Fruit fly (Drosophila melanogaster) whole organism, embryonic: Measurements from ENCODE around the gene CRAT.
A peak's percentile ranks its signal among the peaks of the same experiment; 100 is the strongest.

Experiments
- Antp ChIP-seq: fragments of 200-800 bp; sonication (Bioruptor generic); optimal IDR thresholded peaks from 3 replicates; lab custom pipeline; 2016; ENCODE audit warnings: missing biosample characterization, missing genetic modification characterization
- Awh ChIP-seq: fragments of 200-800 bp; sonication (Bioruptor generic); IDR thresholded peaks from 2 replicates; pipeline ENCODE4, ENCODE4 v1.3.6; 2022; ENCODE audit warnings: missing biosample characterization, missing genetic modification characterization
- BEAF-32 ChIP-seq: fragments of 200-800 bp; sonication (Bioruptor generic); optimal IDR thresholded peaks from 3 replicates; lab custom pipeline; 2017; ENCODE audit warnings: missing biosample characterization, missing genetic modification characterization, mild to moderate bottlenecking, moderate library complexity, missing genetic modification reagents
- Blimp-1 ChIP-seq: fragments of 200-800 bp; sonication (Bioruptor generic); optimal IDR thresholded peaks from 3 replicates; lab custom pipeline; 2018; ENCODE audit warnings: missing biosample characterization, missing genetic modification characterization, mild to moderate bottlenecking, moderate library complexity, missing genetic modification reagents
- CG12071 ChIP-seq: fragments of 200-800 bp; sonication (Bioruptor generic); optimal IDR thresholded peaks from 3 replicates; lab custom pipeline; 2018; ENCODE audit warnings: missing biosample characterization, mild to moderate bottlenecking, missing genetic modification characterization
- CG12236 ChIP-seq: fragments of 200-800 bp; sonication (Bioruptor generic); optimal IDR thresholded peaks from 2 replicates; lab custom pipeline; 2016; ENCODE audit warnings: missing biosample characterization, missing genetic modification characterization
- CG1233 ChIP-seq: fragments of 200-800 bp; sonication (Bioruptor generic); optimal IDR thresholded peaks from 4 replicates; lab custom pipeline; 2018; ENCODE audit warnings: missing biosample characterization, mild to moderate bottlenecking, missing genetic modification characterization
- CG12769 ChIP-seq: fragments of 200-800 bp; sonication (Bioruptor generic); optimal IDR thresholded peaks from 2 replicates; lab custom pipeline; 2019; ENCODE audit warnings: missing biosample characterization, mild to moderate bottlenecking, missing genetic modification characterization, moderate library complexity
- CG13123 ChIP-seq: fragments of 200-800 bp; sonication (Bioruptor generic); optimal IDR thresholded peaks from 2 replicates; lab custom pipeline; 2016; ENCODE audit warnings: missing biosample characterization, missing genetic modification characterization
- CG13287 ChIP-seq: fragments of 200-800 bp; sonication (Bioruptor generic); IDR thresholded peaks from 2 replicates; pipeline ENCODE4 v1.3.6; 2022; ENCODE audit warnings: missing biosample characterization, missing genetic modification characterization; ENCODE audit not compliant: partially characterized antibody
- CG13775 ChIP-seq: fragments of 200-800 bp; sonication (Bioruptor generic); optimal IDR thresholded peaks from 3 replicates; lab custom pipeline; 2017; ENCODE audit warnings: missing biosample characterization, mild to moderate bottlenecking, missing genetic modification characterization
- CG1529 ChIP-seq: fragments of 200-800 bp; sonication (Bioruptor generic); optimal IDR thresholded peaks from 3 replicates; lab custom pipeline; 2018; ENCODE audit warnings: missing biosample characterization, missing genetic modification characterization
- CG17385 ChIP-seq: fragments of 200-800 bp; sonication (Bioruptor generic); optimal IDR thresholded peaks from 3 replicates; lab custom pipeline; 2018; ENCODE audit warnings: missing biosample characterization, mild to moderate bottlenecking, missing genetic modification characterization
- CG17912 ChIP-seq: fragments of 200-800 bp; sonication (Bioruptor generic); optimal IDR thresholded peaks from 2 replicates; lab custom pipeline; 2018; ENCODE audit warnings: missing biosample characterization, mild to moderate bottlenecking, missing genetic modification characterization
- CG3838 ChIP-seq: fragments of 200-800 bp; sonication (Bioruptor generic); optimal IDR thresholded peaks from 3 replicates; lab custom pipeline; 2016; ENCODE audit warnings: missing biosample characterization, missing genetic modification characterization
- CG3847 ChIP-seq: fragments of 200-800 bp; sonication (Bioruptor generic); IDR thresholded peaks from 2 replicates; pipeline ENCODE4 v1.3.6; 2022; ENCODE audit warnings: missing biosample characterization, missing genetic modification characterization
- CG6175 ChIP-seq: fragments of 200-800 bp; sonication (Bioruptor generic); IDR thresholded peaks from 3 replicates; pipeline ENCODE4 v1.3.6; 2022; ENCODE audit warnings: missing biosample characterization, missing genetic modification characterization
- CG6254 ChIP-seq: fragments of 200-800 bp; sonication (Bioruptor generic); optimal IDR thresholded peaks from 3 replicates; lab custom pipeline; 2017; ENCODE audit warnings: mild to moderate bottlenecking, missing biosample characterization, missing genetic modification reagents, missing genetic modification characterization
- CG7271 ChIP-seq: fragments of 200-800 bp; sonication (Bioruptor generic); optimal IDR thresholded peaks from 2 replicates; lab custom pipeline; 2018; ENCODE audit warnings: missing biosample characterization, mild to moderate bottlenecking, missing genetic modification characterization, moderate library complexity
- CG7357 ChIP-seq: fragments of 200-800 bp; sonication (Bioruptor generic); IDR thresholded peaks from 3 replicates; pipeline ENCODE4 v1.3.6; 2022; ENCODE audit warnings: missing biosample characterization, missing genetic modification characterization
- CG7963 ChIP-seq: fragments of 200-800 bp; sonication (Bioruptor generic); IDR thresholded peaks from 3 replicates; pipeline ENCODE4 v1.3.6; 2022; ENCODE audit warnings: missing biosample characterization, missing genetic modification characterization; ENCODE audit not compliant: partially characterized antibody
- CG8478 ChIP-seq: fragments of >200 bp; optimal IDR thresholded peaks from 2 replicates; lab custom pipeline; 2018
- Camta ChIP-seq: fragments of 200-800 bp; sonication (Bioruptor generic); optimal IDR thresholded peaks from 2 replicates; lab custom pipeline; 2016; ENCODE audit warnings: missing biosample characterization, missing genetic modification characterization
- CoRest ChIP-seq: fragments of 200-800 bp; sonication (Bioruptor generic); optimal IDR thresholded peaks from 3 replicates; lab custom pipeline; 2018; ENCODE audit warnings: missing biosample characterization, mild to moderate bottlenecking, missing genetic modification characterization, moderate library complexity
- Dref ChIP-seq: fragments of 200-800 bp; sonication (Bioruptor generic); IDR thresholded peaks from 2 replicates; pipeline ENCODE4 v1.3.6; 2022; ENCODE audit warnings: missing biosample characterization, missing genetic modification characterization
- HmgZ ChIP-seq: fragments of 200-800 bp; sonication (Bioruptor generic); optimal IDR thresholded peaks from 2 replicates; lab custom pipeline; 2018; ENCODE audit warnings: missing biosample characterization, mild to moderate bottlenecking, missing genetic modification characterization
- Max ChIP-seq: fragments of 200-800 bp; sonication (Bioruptor generic); optimal IDR thresholded peaks from 2 replicates; lab custom pipeline; 2016; ENCODE audit warnings: missing biosample characterization, mild to moderate bottlenecking, missing genetic modification characterization
- Optix ChIP-seq: fragments of 200-800 bp; sonication (Bioruptor generic); IDR thresholded peaks from 3 replicates; pipeline ENCODE4 v1.3.6; 2022; ENCODE audit warnings: missing biosample characterization, missing genetic modification characterization
- Sry-β ChIP-seq: fragments of 200-800 bp; sonication (Bioruptor generic); optimal IDR thresholded peaks from 2 replicates; lab custom pipeline; 2018; ENCODE audit warnings: missing biosample characterization, mild to moderate bottlenecking, missing genetic modification characterization, moderate library complexity
- Usf ChIP-seq: fragments of 200-800 bp; sonication (Bioruptor generic); optimal IDR thresholded peaks from 2 replicates; lab custom pipeline; 2017; ENCODE audit warnings: missing genotype, missing biosample characterization, missing genetic modification characterization
- aop ChIP-seq: fragments of 200-800 bp; sonication (Bioruptor generic); IDR thresholded peaks from 2 replicates; pipeline ENCODE4 v1.3.6; 2022; ENCODE audit warnings: missing biosample characterization, missing genetic modification characterization
- bcd ChIP-seq: fragments of 200-800 bp; sonication (Bioruptor generic); optimal IDR thresholded peaks from 2 replicates; lab custom pipeline; 2017; ENCODE audit warnings: missing biosample characterization, mild to moderate bottlenecking, missing genetic modification characterization
- btn ChIP-seq: fragments of 200-800 bp; sonication (Bioruptor generic); optimal IDR thresholded peaks from 2 replicates; lab custom pipeline; 2016; ENCODE audit warnings: missing biosample characterization, missing genetic modification characterization
- danr ChIP-seq: fragments of 200-800 bp; sonication (Bioruptor generic); IDR thresholded peaks from 2 replicates; pipeline ENCODE4 v1.3.6; 2022; ENCODE audit warnings: missing biosample characterization, missing genetic modification characterization
- disco-r ChIP-seq: fragments of 200-800 bp; sonication (Bioruptor generic); optimal IDR thresholded peaks from 2 replicates; lab custom pipeline; 2016; ENCODE audit warnings: missing biosample characterization, missing genetic modification characterization
- fd102C ChIP-seq: fragments of 200-800 bp; sonication (Bioruptor generic); optimal IDR thresholded peaks from 2 replicates; lab custom pipeline; 2018; ENCODE audit warnings: missing biosample characterization, mild to moderate bottlenecking, missing genetic modification characterization, moderate library complexity
- ftz-f1 ChIP-seq: fragments of 200-800 bp; sonication (Bioruptor generic); optimal IDR thresholded peaks from 2 replicates; lab custom pipeline; 2016; ENCODE audit warnings: missing biosample characterization, missing genetic modification characterization
- gcm ChIP-seq: fragments of 200-800 bp; sonication (Bioruptor generic); optimal IDR thresholded peaks from 2 replicates; lab custom pipeline; 2019; ENCODE audit warnings: missing biosample characterization, mild to moderate bottlenecking, missing genetic modification characterization, moderate library complexity
- hkb ChIP-seq, 2 experiments: fragments of 200-800 bp in 1 of 2; fragments of >200 bp in 1 of 2; sonication (Bioruptor generic) in 1 of 2; IDR thresholded peaks in 1 of 2; optimal IDR thresholded peaks in 1 of 2; 2 replicates each; pipeline versions ENCODE4 v1.3.6 to Lab custom; 2017 to 2022; ENCODE audit warnings: missing biosample characterization in 1 of 2, missing genetic modification characterization in 1 of 2
- ind ChIP-seq: fragments of 200-800 bp; sonication (Bioruptor generic); optimal IDR thresholded peaks from 3 replicates; lab custom pipeline; 2016; ENCODE audit warnings: missing biosample characterization, missing genetic modification characterization
- lbe ChIP-seq: fragments of 200-800 bp; sonication (Bioruptor generic); optimal IDR thresholded peaks from 2 replicates; lab custom pipeline; 2016; ENCODE audit warnings: missing biosample characterization, mild to moderate bottlenecking, missing genetic modification characterization
- lov ChIP-seq, 2 experiments: fragments of 200-800 bp in 1 of 2; fragments of >200 bp in 1 of 2; sonication (Bioruptor generic) in 1 of 2; IDR thresholded peaks in 1 of 2; optimal IDR thresholded peaks in 1 of 2; 2 replicates in 1 of 2; 3 replicates in 1 of 2; pipeline versions ENCODE4 v1.3.6 to Lab custom; 2017 to 2022; ENCODE audit warnings: missing biosample characterization in 1 of 2, missing genetic modification characterization in 1 of 2
- luna ChIP-seq: fragments of 200-800 bp; sonication (Bioruptor generic); optimal IDR thresholded peaks from 2 replicates; lab custom pipeline; 2016; ENCODE audit warnings: missing biosample characterization, missing genetic modification characterization
- org-1 ChIP-seq: fragments of 200-800 bp; sonication (Bioruptor generic); optimal IDR thresholded peaks from 2 replicates; lab custom pipeline; 2017; ENCODE audit warnings: missing biosample characterization, missing genetic modification characterization
- pum ChIP-seq: fragments of 200-800 bp; sonication (Bioruptor generic); optimal IDR thresholded peaks from 2 replicates; lab custom pipeline; 2016; ENCODE audit warnings: missing biosample characterization, missing genetic modification characterization
- ranshi ChIP-seq: fragments of 200-800 bp; sonication (Bioruptor generic); IDR thresholded peaks from 2 replicates; pipeline ENCODE4 v1.3.6; 2022; ENCODE audit warnings: missing biosample characterization, missing genetic modification characterization
- ro ChIP-seq: fragments of 200-800 bp; sonication (Bioruptor generic); IDR thresholded peaks from 2 replicates; pipeline ENCODE4 v1.3.6; 2022; ENCODE audit warnings: missing biosample characterization, missing genetic modification characterization
- ssp ChIP-seq: fragments of 200-800 bp; sonication (Bioruptor generic); IDR thresholded peaks from 2 replicates; pipeline ENCODE4 v1.3.6; 2022; ENCODE audit warnings: missing biosample characterization, missing genetic modification characterization
- vvl ChIP-seq: fragments of 200-800 bp; sonication (Bioruptor generic); IDR thresholded peaks from 2 replicates; pipeline ENCODE4 v1.3.6; 2022; ENCODE audit warnings: missing biosample characterization, missing genetic modification characterization

CRAT gene

DNA sequence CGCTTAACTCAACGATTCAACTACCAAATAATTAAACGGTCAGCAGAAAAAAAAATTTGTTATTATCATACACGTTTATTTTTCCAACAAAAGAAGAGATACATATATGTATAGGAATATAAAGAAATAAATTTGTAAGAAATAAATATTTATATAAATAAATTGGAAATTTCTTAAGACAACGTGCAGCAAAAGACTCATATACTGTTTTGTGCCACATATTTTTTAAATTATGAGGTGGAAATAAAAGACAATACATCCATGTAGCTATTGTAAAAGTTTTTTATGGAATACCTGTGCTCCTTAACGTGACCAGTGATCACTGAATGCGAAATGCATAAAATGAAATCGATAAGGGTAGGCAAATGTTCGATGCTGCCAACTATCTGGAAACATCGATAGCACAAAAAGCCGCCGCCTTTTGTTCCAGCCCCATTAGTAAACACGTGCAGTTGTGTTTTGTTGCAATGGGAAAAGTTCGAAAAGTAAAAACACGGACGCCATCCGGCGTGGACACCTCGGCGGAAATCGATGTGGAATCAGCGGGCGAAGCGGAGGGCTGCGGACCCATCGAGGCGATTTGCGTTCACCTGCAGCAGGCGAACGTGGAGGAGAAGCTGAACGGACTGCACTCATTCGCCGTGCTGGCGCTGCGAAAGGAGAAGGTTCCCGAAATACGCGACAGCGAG, 7.2 kb downstream of the CRAT start, which contains the start of gene CG10286 (continued):
- TF ChIP-seq CG7963 (GFP tag; lab: Robert Waterston, UW) (peak; percentile 76; the same call in 1 of the 3 replicates), Blimp-1 (GFP tag; lab: Kevin White, UChicago) (no peak), Sry-β (peak; percentile 15), CG6254 (GFP tag; lab: Kevin White, UChicago) (peak; percentile 13), ind (GFP tag; lab: Kevin White, UChicago) (no peak), CG7357 (0 out of 3 replicates have a peak, but pooled peaks have one; percentile 6), CoRest (peak; percentile 26), Usf (no peak), CG13123 (GFP tag; lab: Kevin White, UChicago) (no peak), Camta (GFP tag; lab: Kevin White, UChicago) (no peak), ftz-f1 (no peak), org-1 (no peak), CG12071 (GFP tag; lab: Kevin White, UChicago) (no peak), lov (optimal IDR thresholded peaks at IDR 0.05; lab: Kevin White, UChicago) (no peak), lov (GFP tag; IDR thresholded peaks at IDR 0.05; lab: Robert Waterston, UW) (0 out of 3 replicates have a peak, but pooled peaks have one; percentile 36), disco-r (GFP tag; lab: Kevin White, UChicago) (no peak), danr (GFP tag; lab: Robert Waterston, UW) (no peak), vvl (peak; percentile 72), Dref (GFP tag; lab: Robert Waterston, UW) (peak; percentile 91), Awh (GFP tag; lab: Robert Waterston, UW) (no peak), Optix (no peak), CG1529 (GFP tag; lab: Kevin White, UChicago) (no peak), CG17385 (GFP tag; lab: Kevin White, UChicago) (peak; percentile 37), hkb (optimal IDR thresholded peaks at IDR 0.05; lab: Kevin White, UChicago) (no peak), hkb (GFP tag; IDR thresholded peaks at IDR 0.05; lab: Robert Waterston, UW) (peak; percentile 17), ssp (GFP tag; lab: Robert Waterston, UW) (peak; percentile 48), pum (GFP tag; lab: Kevin White, UChicago) (no peak), HmgZ (peak; percentile 51), Max (GFP tag; lab: Kevin White, UChicago) (peak; percentile 91), bcd (GFP tag; lab: Kevin White, UChicago) (peak; percentile 19), CG6175 (GFP tag; lab: Robert Waterston, UW) (no peak), Antp (GFP tag; lab: Kevin White, UChicago) (peak; percentile 2), aop (no peak), ro (GFP tag; lab: Robert Waterston, UW) (no peak), CG13287 (GFP tag; lab: Robert Waterston, UW) (peak; percentile 78), btn (no peak), CG12236 (GFP tag; lab: Kevin White, UChicago) (no peak), CG17912 (GFP tag; lab: Kevin White, UChicago) (peak; percentile 21), CG7271 (tag; lab: Kevin White, UChicago) (no peak), BEAF-32 (GFP tag; lab: Kevin White, UChicago) (peak; percentile 82), fd102C (GFP tag; lab: Kevin White, UChicago) (no peak), CG3838 (GFP tag; lab: Kevin White, UChicago) (no peak), CG1233 (peak; percentile 0), luna (GFP tag; lab: Kevin White, UChicago) (no peak), gcm (GFP tag; lab: Kevin White, UChicago) (no peak), CG12769 (tag; lab: Kevin White, UChicago) (no peak), ranshi (GFP tag; lab: Robert Waterston, UW) (no peak), CG8478 (lab: Kevin White, UChicago) (no peak), CG13775 (peak; percentile 23), CG3847 (GFP tag; lab: Robert Waterston, UW) (peak; percentile 29; the same call in 1 of the 2 replicates), lbe (no peak)
